Worm (Caenorhabditis elegans) whole organism, L1 larva: ENCODE results near the gene C02B8.1.
A peak's percentile ranks its signal among the peaks of the same experiment; 100 is the strongest.

Source experiments
- C16A3.4 ChIP-seq: fragments of 150-350 bp; optimal IDR thresholded peaks from 2 replicates; lab custom pipeline; 2014; ENCODE audit warnings: missing biosample characterization, missing genetic modification characterization
- C34B4.2 ChIP-seq: sonication (generic microtip); optimal IDR thresholded peaks from 2 replicates; lab custom pipeline; 2017; ENCODE audit warnings: mild to moderate bottlenecking, missing genetic modification characterization, missing compliant biosample characterization
- Y116A8C.19 ChIP-seq: sonication (generic microtip); optimal IDR thresholded peaks from 2 replicates; lab custom pipeline; 2016; ENCODE audit warnings: missing compliant biosample characterization, missing genetic modification characterization, borderline replicate concordance
- aha-1 ChIP-seq: fragments of 150-350 bp; optimal IDR thresholded peaks from 2 replicates; lab custom pipeline; 2014; ENCODE audit warnings: missing biosample characterization, missing genetic modification characterization
- alr-1 ChIP-seq: fragments of 200-800 bp; sonication (Bioruptor generic); optimal IDR thresholded peaks from 2 replicates; lab custom pipeline; 2018; ENCODE audit warnings: borderline replicate concordance, mild to moderate bottlenecking, missing genetic modification characterization, missing compliant biosample characterization
- ama-1 ChIP-seq: fragments of 150-350 bp; optimal IDR thresholded peaks from 2 replicates; lab custom pipeline; 2014
- blmp-1 ChIP-seq: fragments of 150-350 bp; optimal IDR thresholded peaks from 2 replicates; lab custom pipeline; 2014; ENCODE audit warnings: missing biosample characterization, missing genetic modification characterization
- ceh-63 ChIP-seq: fragments of 200-800 bp; sonication (Bioruptor generic); optimal IDR thresholded peaks from 2 replicates; lab custom pipeline; 2018; ENCODE audit warnings: mild to moderate bottlenecking, missing genetic modification characterization, missing compliant biosample characterization
- ceh-90 ChIP-seq: sonication (generic microtip); optimal IDR thresholded peaks from 2 replicates; lab custom pipeline; 2016; ENCODE audit warnings: missing genetic modification characterization, missing compliant biosample characterization
- dpl-1 ChIP-seq, 3 experiments: fragments of 150-350 bp in 2 of 3; sonication (generic microtip) in 1 of 3; optimal IDR thresholded peaks; 2 replicates each; lab custom pipeline; 2014 to 2017; ENCODE audit warnings: missing biosample characterization in 3 of 3, missing genetic modification characterization in 3 of 3, missing genetic modification reagents in 3 of 3
- efl-1 ChIP-seq, 4 experiments: fragments of 150-350 bp; optimal IDR thresholded peaks in 3 of 4; peaks in 1 of 4; 1 replicate in 1 of 4; 2 replicates in 3 of 4; lab custom pipeline; 2014; ENCODE audit warnings: missing biosample characterization in 2 of 4, missing genetic modification characterization in 2 of 4, missing genetic modification reagents in 2 of 4
- efl-3 ChIP-seq: fragments of 200-800 bp; sonication (Bioruptor generic); optimal IDR thresholded peaks from 2 replicates; lab custom pipeline; 2018; ENCODE audit warnings: mild to moderate bottlenecking, missing genetic modification characterization, missing compliant biosample characterization
- egl-13 ChIP-seq: sonication (generic microtip); optimal IDR thresholded peaks from 2 replicates; lab custom pipeline; 2016; ENCODE audit warnings: missing genotype, missing genetic modification reagents, missing genetic modification characterization, missing compliant biosample characterization
- egl-27 ChIP-seq, 2 experiments: fragments of 150-350 bp in 1 of 2; sonication (generic microtip); optimal IDR thresholded peaks; 3 replicates each; lab custom pipeline; 2017 to 2018; ENCODE audit warnings: missing biosample characterization in 2 of 2, missing genetic modification characterization in 2 of 2, missing genetic modification reagents in 2 of 2
- elt-3 ChIP-seq, 6 experiments: fragments of 150-350 bp in 1 of 6; sonication (generic microtip); optimal IDR thresholded peaks; 2 replicates each; lab custom pipeline; 2017 to 2018; ENCODE audit warnings: missing biosample characterization in 6 of 6, missing genetic modification characterization in 6 of 6, inconsistent platforms in 1 of 6
- fkh-10 ChIP-seq: sonication (generic microtip); optimal IDR thresholded peaks from 2 replicates; lab custom pipeline; 2017; ENCODE audit warnings: missing biosample characterization, missing genetic modification reagents, missing genetic modification characterization
- fkh-4 ChIP-seq: sonication (generic microtip); optimal IDR thresholded peaks from 2 replicates; lab custom pipeline; 2016; ENCODE audit warnings: missing compliant biosample characterization, missing genetic modification characterization, borderline replicate concordance
- fkh-8 ChIP-seq: sonication (generic microtip); optimal IDR thresholded peaks from 2 replicates; lab custom pipeline; 2016; ENCODE audit warnings: mild to moderate bottlenecking, missing genetic modification characterization, missing compliant biosample characterization
- hpl-2 ChIP-seq: fragments of 150-350 bp; optimal IDR thresholded peaks from 2 replicates; lab custom pipeline; 2014; ENCODE audit warnings: missing biosample characterization, missing genetic modification reagents, missing genetic modification characterization
- irx-1 ChIP-seq: sonication (generic microtip); optimal IDR thresholded peaks from 2 replicates; lab custom pipeline; 2016; ENCODE audit warnings: missing genetic modification characterization, missing compliant biosample characterization
- isw-1 ChIP-seq: fragments of 200-800 bp; sonication (Bioruptor generic); IDR thresholded peaks from 2 replicates; pipeline ENCODE4 v1.3.6; 2022; ENCODE audit warnings: missing genetic modification characterization, missing compliant biosample characterization
- lin-13 ChIP-seq: fragments of 150-350 bp; optimal IDR thresholded peaks from 2 replicates; lab custom pipeline; 2014; ENCODE audit warnings: missing biosample characterization, missing genetic modification reagents, missing genetic modification characterization
- lin-14 ChIP-seq: fragments of 200-800 bp; sonication (Bioruptor generic); optimal IDR thresholded peaks from 2 replicates; lab custom pipeline; 2018; ENCODE audit warnings: mild to moderate bottlenecking, missing genetic modification characterization, moderate library complexity, missing compliant biosample characterization
- lin-15B ChIP-seq: fragments of 150-350 bp; sonication (generic microtip); optimal IDR thresholded peaks from 3 replicates; lab custom pipeline; 2014; ENCODE audit warnings: missing biosample characterization, missing genetic modification characterization
- lin-39 ChIP-seq: fragments of 150-350 bp; optimal IDR thresholded peaks from 2 replicates; lab custom pipeline; 2014; ENCODE audit warnings: missing biosample characterization, missing genetic modification reagents, missing genetic modification characterization
- lir-3 ChIP-seq: sonication (generic microtip); optimal IDR thresholded peaks from 2 replicates; lab custom pipeline; 2016; ENCODE audit warnings: mild to moderate bottlenecking, missing genetic modification characterization, moderate library complexity, missing compliant biosample characterization; ENCODE audit not compliant: poor library complexity
- lsy-2 ChIP-seq, 2 experiments: fragments of 150-350 bp; optimal IDR thresholded peaks; 2 replicates each; lab custom pipeline; 2014; ENCODE audit warnings: missing biosample characterization in 2 of 2, missing genetic modification characterization in 2 of 2
- mdl-1 ChIP-seq, 2 experiments: fragments of 150-350 bp; optimal IDR thresholded peaks; 2 replicates each; lab custom pipeline; 2014 to 2017; ENCODE audit warnings: missing biosample characterization in 2 of 2, missing genetic modification characterization in 2 of 2, inconsistent platforms in 1 of 2
- mep-1 ChIP-seq: fragments of 150-350 bp; optimal IDR thresholded peaks from 2 replicates; lab custom pipeline; 2014; ENCODE audit warnings: missing biosample characterization, missing genetic modification characterization
- nhr-20 ChIP-seq: sonication (generic microtip); optimal IDR thresholded peaks from 2 replicates; lab custom pipeline; 2016; ENCODE audit warnings: mild to moderate bottlenecking, missing genetic modification characterization, missing compliant biosample characterization
- nhr-71 ChIP-seq: sonication (generic microtip); optimal IDR thresholded peaks from 2 replicates; lab custom pipeline; 2016; ENCODE audit warnings: mild to moderate bottlenecking, missing genetic modification characterization, moderate library complexity, missing compliant biosample characterization
- nhr-77 ChIP-seq: fragments of 150-350 bp; optimal IDR thresholded peaks from 2 replicates; lab custom pipeline; 2014; ENCODE audit warnings: missing biosample characterization, missing genetic modification characterization
- nhr-85 ChIP-seq: sonication (generic microtip); peaks from one replicate; lab custom pipeline; 2016; ENCODE audit warnings: missing genetic modification characterization, inconsistent platforms, missing compliant biosample characterization
- pax-3 ChIP-seq: fragments of 200-800 bp; sonication (Bioruptor generic); optimal IDR thresholded peaks from 2 replicates; lab custom pipeline; 2018; ENCODE audit warnings: mild to moderate bottlenecking, missing genetic modification characterization, moderate library complexity, missing compliant biosample characterization
- rnt-1 ChIP-seq: sonication (generic microtip); optimal IDR thresholded peaks from 2 replicates; lab custom pipeline; 2016; ENCODE audit warnings: mild to moderate bottlenecking, missing genetic modification characterization, moderate library complexity, missing compliant biosample characterization
- skn-1 ChIP-seq: fragments of 150-350 bp; optimal IDR thresholded peaks from 2 replicates; lab custom pipeline; 2014; ENCODE audit warnings: missing biosample characterization, missing genetic modification characterization
- snpc-4 ChIP-seq: fragments of 150-350 bp; optimal IDR thresholded peaks from 2 replicates; lab custom pipeline; 2014; ENCODE audit warnings: missing biosample characterization, missing genetic modification characterization
- snu-23 ChIP-seq: sonication (generic microtip); optimal IDR thresholded peaks from 2 replicates; lab custom pipeline; 2016; ENCODE audit warnings: missing genetic modification characterization, missing compliant biosample characterization
- sox-4 ChIP-seq: sonication (generic microtip); optimal IDR thresholded peaks from 2 replicates; lab custom pipeline; 2016; ENCODE audit warnings: missing genetic modification characterization, missing compliant biosample characterization
- swsn-7 ChIP-seq: sonication (generic microtip); optimal IDR thresholded peaks from 2 replicates; lab custom pipeline; 2016; ENCODE audit warnings: missing genetic modification characterization, missing compliant biosample characterization
- tbx-2 ChIP-seq: sonication (generic microtip); optimal IDR thresholded peaks from 2 replicates; lab custom pipeline; 2016; ENCODE audit warnings: missing genetic modification characterization, missing compliant biosample characterization
- unc-86 ChIP-seq: sonication (generic microtip); optimal IDR thresholded peaks from 2 replicates; lab custom pipeline; 2016; ENCODE audit warnings: missing genetic modification characterization, missing compliant biosample characterization
- vab-15 ChIP-seq: sonication (generic microtip); optimal IDR thresholded peaks from 2 replicates; lab custom pipeline; 2017; ENCODE audit warnings: missing genotype, mild to moderate bottlenecking, missing genetic modification characterization, missing compliant biosample characterization
- xbp-1 ChIP-seq: sonication (generic microtip); optimal IDR thresholded peaks from 2 replicates; lab custom pipeline; 2016; ENCODE audit warnings: missing genetic modification characterization, missing compliant biosample characterization
- ztf-11 ChIP-seq, 2 experiments: sonication (generic microtip); optimal IDR thresholded peaks; 2 replicates each; lab custom pipeline; 2016 to 2017; ENCODE audit warnings: missing genetic modification characterization in 2 of 2, missing biosample characterization in 1 of 2, missing compliant biosample characterization in 1 of 2

C02B8.1 gene

DNA sequence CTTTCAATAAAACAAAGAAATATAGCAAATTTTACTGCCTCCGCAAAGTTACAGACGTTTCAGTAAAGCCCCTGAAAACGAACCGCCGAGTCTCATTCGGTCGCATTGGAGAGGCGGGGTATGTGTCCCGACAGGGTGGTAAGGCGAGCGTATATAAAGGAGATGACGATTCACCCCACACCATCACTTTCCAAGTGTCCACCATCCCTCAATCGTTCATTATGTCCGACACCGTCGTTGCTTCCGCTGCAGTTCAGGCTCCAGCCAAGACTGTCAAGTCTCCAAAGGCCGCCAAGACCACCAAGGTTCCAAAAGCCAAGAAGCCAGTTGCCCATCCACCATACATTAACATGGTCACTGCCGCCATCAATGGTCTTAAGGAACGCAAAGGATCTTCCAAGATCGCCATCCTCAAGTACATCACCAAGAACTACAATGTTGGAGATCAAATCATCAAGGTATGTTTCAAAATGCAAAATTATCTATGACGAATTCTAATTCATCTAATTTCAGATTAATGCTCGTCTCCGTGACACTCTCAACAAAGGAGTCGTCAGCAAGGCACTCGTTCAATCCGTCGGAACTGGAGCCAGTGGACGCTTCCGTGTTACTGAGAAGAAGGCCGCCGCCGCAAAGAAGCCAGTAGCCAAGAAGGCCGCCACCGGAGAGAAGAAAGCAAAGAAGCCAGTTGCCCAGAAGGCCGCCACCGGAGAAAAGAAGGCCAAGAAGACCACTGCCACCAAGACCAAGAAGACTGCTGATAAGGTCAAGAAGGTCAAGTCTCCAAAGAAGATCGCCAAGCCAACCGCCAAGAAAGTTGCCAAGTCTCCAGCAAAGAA lies 11.7 kb downstream of the C02B8.1 start, which contains the start of gene hil-3 (continued):
- no peak for TF ChIP-seq C34B4.2
- peak; percentile 65 for TF ChIP-seq nhr-71 (tag; lab: Kevin White, UChicago)
- TF ChIP-seq vab-15 (tag; lab: Kevin White, UChicago) = no peak
- no peak for TF ChIP-seq lin-39
- no peak for TF ChIP-seq hpl-2 (GFP tag; lab: Kevin White, UChicago)
- TF ChIP-seq nhr-77 = no peak
- TF ChIP-seq efl-3 (GFP tag; lab: Kevin White, UChicago) = no peak

DNA sequence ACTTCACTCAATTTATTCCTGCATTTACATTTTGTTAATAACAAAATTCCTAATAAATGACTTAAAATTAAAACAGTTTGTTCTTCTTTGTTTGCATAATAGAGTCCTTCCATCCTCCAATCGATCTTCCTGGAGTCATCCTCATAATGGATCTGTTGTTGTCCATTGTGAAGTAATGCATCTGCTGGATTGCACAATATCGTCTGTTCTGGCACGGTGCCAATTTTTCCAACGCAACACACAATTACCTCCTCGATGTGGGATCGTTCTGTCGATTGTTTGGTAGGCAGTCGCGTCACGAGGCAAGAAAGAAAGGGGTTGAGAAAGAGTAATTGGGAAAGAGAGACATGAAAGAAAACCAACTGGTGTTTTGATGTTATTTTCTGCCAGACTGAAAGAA lies 12.5 kb downstream of the C02B8.1 start:
- peak; percentile 13 for TF ChIP-seq xbp-1
- peak; percentile 54 for TF ChIP-seq C16A3.4
- TF ChIP-seq tbx-2 (tag; lab: Kevin White, UChicago) = peak; percentile 29
- no peak for TF ChIP-seq pax-3
- no peak for TF ChIP-seq vab-15 (tag; lab: Kevin White, UChicago)
- TF ChIP-seq lir-3 = no peak
- TF ChIP-seq ama-1 = peak; percentile 77
- no peak for TF ChIP-seq ceh-63 (GFP tag; lab: Kevin White, UChicago)
- TF ChIP-seq egl-13 = no peak
- peak; percentile 34 for TF ChIP-seq skn-1
- peak; percentile 53 for TF ChIP-seq swsn-7 (tag; lab: Kevin White, UChicago)
- no peak for TF ChIP-seq lin-13
- no peak for TF ChIP-seq fkh-8 (tag; lab: Kevin White, UChicago)
- TF ChIP-seq dpl-1 (GFP tag; optimal IDR thresholded peaks at IDR 0.05; lab: Kevin White, UChicago) = peak in 2 of 3 experiments; percentile 9 to 26
- TF ChIP-seq nhr-85 (tag; lab: Kevin White, UChicago) = peak; percentile 81
- TF ChIP-seq egl-27 (tag; optimal IDR thresholded peaks at IDR 0.05; lab: Kevin White, UChicago) = no peak
- peak; percentile 50 for TF ChIP-seq lin-14 (GFP tag; lab: Kevin White, UChicago)
- TF ChIP-seq snpc-4 = no peak
- TF ChIP-seq fkh-10 (GFP tag; lab: Kevin White, UChicago) = no peak
- no peak for TF ChIP-seq aha-1 (tag; lab: Kevin White, UChicago)
- TF ChIP-seq Y116A8C.19 (tag; lab: Kevin White, UChicago) = no peak
- peak; percentile 55 for TF ChIP-seq unc-86 (tag; lab: Kevin White, UChicago)
- TF ChIP-seq lsy-2 (tag; optimal IDR thresholded peaks at IDR 0.05; lab: Kevin White, UChicago) = peak; percentile 0 to 29
- peak in 1 of 2 experiments; percentile 69 for TF ChIP-seq ztf-11 (tag; optimal IDR thresholded peaks at IDR 0.05; lab: Kevin White, UChicago)
- TF ChIP-seq mep-1 (tag; lab: Kevin White, UChicago) = peak; percentile 72
- no peak for TF ChIP-seq ceh-90 (tag; lab: Kevin White, UChicago)
- TF ChIP-seq sox-4 (tag; lab: Kevin White, UChicago) = no peak
- no peak for TF ChIP-seq isw-1 (GFP tag; lab: Robert Waterston, UW)
- TF ChIP-seq nhr-20 (tag; lab: Kevin White, UChicago) = peak; percentile 28
- peak; percentile 56 for TF ChIP-seq nhr-71 (tag; lab: Kevin White, UChicago)
- TF ChIP-seq mdl-1 (tag; optimal IDR thresholded peaks at IDR 0.05; lab: Kevin White, UChicago) = peak in 1 of 2 experiments; percentile 45
- TF ChIP-seq efl-1 (optimal IDR thresholded peaks at IDR 0.05; lab: Kevin White, UChicago) = peak; percentile 6 to 23
- no peak for TF ChIP-seq efl-1 (GFP tag; optimal IDR thresholded peaks at IDR 0.05 in 1 of 2; lab: Kevin White, UChicago)
- peak; percentile 37 for TF ChIP-seq rnt-1
- TF ChIP-seq lin-15B (tag; lab: Kevin White, UChicago) = no peak
- no peak for TF ChIP-seq elt-3 (tag; optimal IDR thresholded peaks at IDR 0.05; lab: Kevin White, UChicago)
- peak; percentile 50 for TF ChIP-seq snu-23 (GFP tag; lab: Kevin White, UChicago)
- no peak for TF ChIP-seq fkh-4 (tag; lab: Kevin White, UChicago)
- peak; percentile 65 for TF ChIP-seq blmp-1 (tag; lab: Kevin White, UChicago)
- TF ChIP-seq irx-1 (tag; lab: Kevin White, UChicago) = no peak
- TF ChIP-seq alr-1 (tag; lab: Kevin White, UChicago) = no peak
